Fruit fly (Drosophila melanogaster): ENCODE results near the gene CG13856.

The CG13856 gene

dm6 chr3R:22410537-22411360 lies 8.3 kb downstream of the CG13856 start, which contains the start of the genes CG13850 and lqfR (continued):
- TF ChIP-seq sc (optimal IDR thresholded peaks at IDR 0.05) (no peak), sc (GFP tag; optimal IDR thresholded peaks at IDR 0.05) (peak; percentile 52), trh (GFP tag; optimal IDR thresholded peaks at IDR 0.05) (peak; percentile 68), Poxn (GFP tag; IDR thresholded peaks at IDR 0.05) (no peak), Dek (tag; optimal IDR thresholded peaks at IDR 0.05) (peak; percentile 73), CG7987 (GFP tag; optimal IDR thresholded peaks at IDR 0.05) (peak; percentile 6), Myb (GFP tag; optimal IDR thresholded peaks at IDR 0.05) (peak; percentile 83), Rx (GFP tag; IDR thresholded peaks at IDR 0.05) (no peak), MTF-1 (GFP tag; optimal IDR thresholded peaks at IDR 0.05; ENCODE audit: borderline replicate concordance) (no peak), zfh1 (GFP tag; IDR thresholded peaks at IDR 0.05) (peak; percentile 14; the same call in 1 of the 3 replicates), Bgb (GFP tag; IDR thresholded peaks at IDR 0.05; ENCODE audit: partially characterized antibody) (no peak), dan (GFP tag; IDR thresholded peaks at IDR 0.05) (no peak), Hr39 (optimal IDR thresholded peaks at IDR 0.05) (peak; percentile 25), Chrac-16 (GFP tag; optimal IDR thresholded peaks at IDR 0.05) (peak; percentile 76), CG2116 (GFP tag; optimal IDR thresholded peaks at IDR 0.05) (peak; percentile 61), emc (GFP tag; optimal IDR thresholded peaks at IDR 0.05) (peak; percentile 54), CG32772 (GFP tag; IDR thresholded peaks at IDR 0.05) (no peak), Atf3 (GFP tag; optimal IDR thresholded peaks at IDR 0.05) (peak; percentile 37), CG2889 (GFP tag; IDR thresholded peaks at IDR 0.05) (0 out of 3 replicates have a peak, but pooled peaks have one; percentile 38), CG14860 (GFP tag; IDR thresholded peaks at IDR 0.05; ENCODE audit: partially characterized antibody) (no peak), sens (GFP tag) (peak; percentile 94), CG8478 (optimal IDR thresholded peaks at IDR 0.05) (no peak), CG12219 (GFP tag; optimal IDR thresholded peaks at IDR 0.05) (no peak), CG7372 (GFP tag; IDR thresholded peaks at IDR 0.05) (peak; percentile 46; the same call in 1 of the 2 replicates), CG42726 (GFP tag; IDR thresholded peaks at IDR 0.05; ENCODE audit: partially characterized antibody) (no peak), CG6254 (GFP tag; optimal IDR thresholded peaks at IDR 0.05) (no peak), CG6765 (GFP tag; optimal IDR thresholded peaks at IDR 0.05) (peak; percentile 57), run (tag; optimal IDR thresholded peaks at IDR 0.05) (no peak), CG17328 (GFP tag; IDR thresholded peaks at IDR 0.05) (no peak), CG4360 (GFP tag; IDR thresholded peaks at IDR 0.05) (no peak), BEAF-32 (GFP tag; optimal IDR thresholded peaks at IDR 0.05) (peak; percentile 51), CG14965 (GFP tag; optimal IDR thresholded peaks at IDR 0.05; ENCODE audit: borderline replicate concordance) (no peak), mld (GFP tag; IDR thresholded peaks at IDR 0.05; ENCODE audit: partially characterized antibody) (no peak), CG2678 (tag; optimal IDR thresholded peaks at IDR 0.05) (no peak), CG12391 (tag; optimal IDR thresholded peaks at IDR 0.05) (peak; percentile 80), Usf (GFP tag; optimal IDR thresholded peaks at IDR 0.05) (peak; percentile 73), CG4820 (GFP tag; optimal IDR thresholded peaks at IDR 0.05) (peak; percentile 83), TFAM (GFP tag; optimal IDR thresholded peaks at IDR 0.05) (no peak), toy (GFP tag; IDR thresholded peaks at IDR 0.05) (no peak), btn (GFP tag; optimal IDR thresholded peaks at IDR 0.05) (no peak), HmgD (GFP tag; optimal IDR thresholded peaks at IDR 0.05) (peak; percentile 76), pita (GFP tag; optimal IDR thresholded peaks at IDR 0.05) (no peak), CG34422 (GFP tag; IDR thresholded peaks at IDR 0.05) (no peak), Taf1 (GFP tag; IDR thresholded peaks at IDR 0.05) (no peak; the same call in 1 of the 2 replicates), CG8388 (GFP tag; optimal IDR thresholded peaks at IDR 0.05) (peak; percentile 2), YL-1 (GFP tag; optimal IDR thresholded peaks at IDR 0.05) (peak; percentile 71), CG7556 (GFP tag; optimal IDR thresholded peaks at IDR 0.05) (peak; percentile 81), CG6683 (GFP tag; optimal IDR thresholded peaks at IDR 0.05) (peak; percentile 45), CG10267 (tag; optimal IDR thresholded peaks at IDR 0.05) (peak; percentile 97), CG4730 (GFP tag; IDR thresholded peaks at IDR 0.05) (no peak)
